Fruit fly (Drosophila melanogaster): ENCODE data around the gene CG18418.

CG18418 gene

DNA sequence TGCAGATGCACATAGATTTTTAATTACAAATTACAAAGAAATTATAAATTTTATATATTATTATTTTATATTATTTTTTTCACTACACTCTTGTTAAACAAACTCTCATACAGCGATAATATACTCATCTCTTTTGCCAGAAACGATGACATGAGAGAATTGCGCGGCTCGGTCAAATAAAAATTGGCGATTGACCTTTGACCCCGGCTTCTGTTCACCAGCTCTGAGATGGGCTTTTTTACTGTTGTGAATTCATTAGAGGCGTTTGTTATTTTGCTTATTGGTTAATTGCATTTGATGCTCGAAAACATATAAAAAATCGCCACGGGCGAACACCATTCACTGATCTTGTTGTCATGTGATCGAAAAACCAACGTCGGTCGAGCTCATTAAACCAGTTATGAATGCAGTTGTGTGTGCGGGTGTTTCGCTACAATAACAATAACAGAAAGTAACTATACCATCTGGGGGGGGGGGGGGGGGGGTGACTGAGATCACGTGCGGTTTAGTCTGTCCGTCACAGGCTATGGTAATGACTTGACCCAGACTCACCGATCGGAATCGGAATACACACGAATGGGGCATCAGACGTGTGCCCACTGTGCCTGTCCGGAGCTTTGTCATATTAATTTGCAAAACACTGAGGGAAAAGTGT is 5.1 kb downstream of the CG18418 start:
- TF ChIP-seq usp (GFP tag; optimal IDR thresholded peaks at IDR 0.05) (no peak), Myc (optimal IDR thresholded peaks at IDR 0.05) (no peak), dmrt93B (GFP tag; optimal IDR thresholded peaks at IDR 0.05) (no peak), OdsH (GFP tag; optimal IDR thresholded peaks at IDR 0.05) (no peak), Sp1 (GFP tag; optimal IDR thresholded peaks at IDR 0.05) (no peak), Hr78 (GFP tag; optimal IDR thresholded peaks at IDR 0.05) (no peak), N (GFP tag; optimal IDR thresholded peaks at IDR 0.05) (no peak), sv (GFP tag; optimal IDR thresholded peaks at IDR 0.05) (no peak), CrebA (GFP tag; optimal IDR thresholded peaks at IDR 0.05; ENCODE audit: borderline replicate concordance) (no peak), Hr83 (GFP tag; optimal IDR thresholded peaks at IDR 0.05; ENCODE audit: poor library complexity, severe bottlenecking) (no peak), Dfd (GFP tag; optimal IDR thresholded peaks at IDR 0.05) (no peak), CG32264 (GFP tag; optimal IDR thresholded peaks at IDR 0.05) (no peak), Vsx2 (GFP tag; optimal IDR thresholded peaks at IDR 0.05; ENCODE audit: partially characterized antibody) (no peak), foxo (GFP tag; optimal IDR thresholded peaks at IDR 0.05) (no peak), GATAd (GFP tag; optimal IDR thresholded peaks at IDR 0.05) (no peak), pan (optimal IDR thresholded peaks at IDR 0.05) (no peak), Mio (GFP tag; optimal IDR thresholded peaks at IDR 0.05) (no peak), HLH106 (tag; optimal IDR thresholded peaks at IDR 0.05) (no peak), br (GFP tag; optimal IDR thresholded peaks at IDR 0.05) (no peak), h (GFP tag; optimal IDR thresholded peaks at IDR 0.05) (no peak)

DNA sequence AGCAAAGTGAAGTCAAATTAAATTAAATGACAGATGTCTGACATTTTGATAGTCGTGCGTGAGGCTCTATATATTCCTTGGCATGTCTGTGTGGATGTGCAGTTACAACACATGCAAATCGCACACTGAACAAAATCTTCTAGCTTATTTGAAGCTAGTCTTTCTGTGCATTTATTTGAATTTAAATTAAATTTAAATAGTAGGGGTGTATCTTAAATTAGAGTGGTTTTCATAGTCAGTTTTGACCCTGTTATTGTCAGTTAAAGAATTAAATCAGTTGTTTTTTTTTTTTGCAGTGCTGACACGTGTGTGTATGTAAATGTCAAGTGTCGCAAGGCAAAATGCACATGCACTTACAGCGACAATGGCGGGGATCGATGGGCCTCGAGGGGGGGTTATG is 10.8 kb downstream of the CG18418 start:
- no peak for TF ChIP-seq tai (GFP tag; optimal IDR thresholded peaks at IDR 0.05)
- TF ChIP-seq usp (GFP tag; optimal IDR thresholded peaks at IDR 0.05), result no peak
- no peak for TF ChIP-seq dl (GFP tag; optimal IDR thresholded peaks at IDR 0.05; ENCODE audit: insufficient read depth in 1 of 2, partially characterized antibody in 2 of 2)
- no peak for TF ChIP-seq Jra (GFP tag; optimal IDR thresholded peaks at IDR 0.05)
- TF ChIP-seq Sp1 (GFP tag; optimal IDR thresholded peaks at IDR 0.05), result no peak
- TF ChIP-seq Vsx2 (GFP tag; optimal IDR thresholded peaks at IDR 0.05; ENCODE audit: partially characterized antibody), result no peak
- TF ChIP-seq brk (GFP tag; optimal IDR thresholded peaks at IDR 0.05), result no peak
- no peak for TF ChIP-seq ey (GFP tag; optimal IDR thresholded peaks at IDR 0.05)
- no peak for TF ChIP-seq CrebA (GFP tag; optimal IDR thresholded peaks at IDR 0.05; ENCODE audit: borderline replicate concordance)
- no peak for TF ChIP-seq Dfd (GFP tag; optimal IDR thresholded peaks at IDR 0.05)
- TF ChIP-seq CG32264 (GFP tag; optimal IDR thresholded peaks at IDR 0.05), result no peak
- TF ChIP-seq woc (GFP tag; optimal IDR thresholded peaks at IDR 0.05), result no peak
- no peak for TF ChIP-seq Hr83 (GFP tag; optimal IDR thresholded peaks at IDR 0.05; ENCODE audit: poor library complexity, severe bottlenecking)
- no peak for TF ChIP-seq Hr78 (GFP tag; optimal IDR thresholded peaks at IDR 0.05)
- TF ChIP-seq N (GFP tag; optimal IDR thresholded peaks at IDR 0.05), result no peak
- TF ChIP-seq Abd-B (GFP tag; optimal IDR thresholded peaks at IDR 0.05), result no peak

DNA sequence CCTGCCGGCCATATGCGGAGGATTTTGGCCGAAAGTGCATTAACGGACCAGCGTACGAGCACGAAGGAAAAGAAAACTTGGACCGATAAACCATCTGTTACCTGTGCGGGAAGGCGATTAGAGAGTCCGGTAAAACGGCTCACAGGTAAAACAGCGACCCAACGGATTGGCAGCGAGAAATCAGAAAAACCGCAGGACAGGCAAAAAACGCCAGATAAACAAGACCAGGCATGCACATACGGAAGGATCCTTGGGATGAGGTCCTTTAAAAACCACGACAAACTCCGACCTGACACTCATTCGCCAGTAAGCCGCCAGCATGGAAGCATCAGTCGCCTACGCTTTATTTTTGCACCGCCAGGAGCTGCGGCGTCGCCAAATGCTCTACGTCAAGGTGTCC is 12.3 kb downstream of the CG18418 start, which contains the start of gene CG34266:
CG34266 (plus strand) TSS at position 301 of the 400 bp plus-strand sequence.
- TF ChIP-seq Dfd (GFP tag; optimal IDR thresholded peaks at IDR 0.05), result no peak
- no peak for TF ChIP-seq Hnf4 (GFP tag; optimal IDR thresholded peaks at IDR 0.05)
- no peak for TF ChIP-seq dmrt93B (GFP tag; optimal IDR thresholded peaks at IDR 0.05)
- TF ChIP-seq jim (GFP tag; optimal IDR thresholded peaks at IDR 0.05), result no peak
- TF ChIP-seq sv (GFP tag; optimal IDR thresholded peaks at IDR 0.05), result no peak
- no peak for TF ChIP-seq rgr (GFP tag; optimal IDR thresholded peaks at IDR 0.05)
- TF ChIP-seq OdsH (GFP tag; optimal IDR thresholded peaks at IDR 0.05), result no peak
- no peak for TF ChIP-seq Hr83 (GFP tag; optimal IDR thresholded peaks at IDR 0.05; ENCODE audit: poor library complexity, severe bottlenecking)
- TF ChIP-seq dsf (GFP tag; optimal IDR thresholded peaks at IDR 0.05; ENCODE audit: borderline replicate concordance), result no peak
- TF ChIP-seq Mio (GFP tag; optimal IDR thresholded peaks at IDR 0.05), result no peak

DNA sequence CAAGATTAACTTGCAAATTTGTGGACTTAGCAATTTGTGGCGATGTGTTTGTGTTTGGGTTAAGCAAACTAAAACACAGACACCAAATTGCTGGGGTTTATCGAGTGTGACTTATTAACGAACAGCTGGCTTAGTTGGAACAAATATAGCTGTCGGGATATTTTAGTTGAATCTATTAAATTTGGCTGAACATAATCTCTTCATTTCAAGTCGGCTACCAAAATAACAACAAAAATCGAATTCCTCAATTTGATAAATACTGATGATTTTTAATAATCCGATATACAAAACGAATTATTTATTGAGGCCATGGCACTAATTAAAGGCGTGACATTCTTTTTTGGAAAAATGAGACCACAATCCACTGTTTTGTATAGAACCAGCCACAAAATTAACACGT is 22.6 kb downstream of the CG18418 start, which contains the start of gene CG32236:
CG32236 (minus strand) TSS at position 101 of the 400 bp plus-strand sequence.
- TF ChIP-seq dl (GFP tag; optimal IDR thresholded peaks at IDR 0.05; ENCODE audit: insufficient read depth in 1 of 2, partially characterized antibody in 2 of 2) (no peak), HLH106 (tag; optimal IDR thresholded peaks at IDR 0.05) (no peak), Mio (GFP tag; optimal IDR thresholded peaks at IDR 0.05) (no peak), Hr83 (GFP tag; optimal IDR thresholded peaks at IDR 0.05; ENCODE audit: poor library complexity, severe bottlenecking) (no peak), Dfd (GFP tag; optimal IDR thresholded peaks at IDR 0.05) (no peak)

Measured in whole organism, wandering third instar larva.